Fruit fly (Drosophila melanogaster) whole organism, embryonic: ENCODE data around the gene ct.

ENCODE experiments used
- B-H1 ChIP-seq: fragments of 200-800 bp; sonication (Bioruptor generic); IDR thresholded peaks from 3 replicates; pipeline ENCODE4 v1.3.6; 2022; ENCODE audit warnings: missing biosample characterization, missing genetic modification characterization
- CG10543 ChIP-seq: fragments of 200-800 bp; sonication (Bioruptor generic); optimal IDR thresholded peaks from 3 replicates; lab custom pipeline; 2017; ENCODE audit warnings: missing biosample characterization, mild to moderate bottlenecking, missing genetic modification characterization, moderate library complexity
- CG10959 ChIP-seq: fragments of 200-800 bp; sonication (Bioruptor generic); IDR thresholded peaks from 2 replicates; pipeline ENCODE4 v1.3.6; 2022; ENCODE audit warnings: missing biosample characterization, missing genetic modification characterization
- CG11695 ChIP-seq: fragments of 200-800 bp; sonication (Bioruptor generic); IDR thresholded peaks from 3 replicates; pipeline ENCODE4 v1.3.6; 2022; ENCODE audit warnings: missing biosample characterization, missing genetic modification characterization
- CG11723 ChIP-seq: fragments of 200-800 bp; sonication (Bioruptor generic); optimal IDR thresholded peaks from 2 replicates; lab custom pipeline; 2017; ENCODE audit warnings: missing biosample characterization, mild to moderate bottlenecking, missing genetic modification characterization
- CG12155 ChIP-seq: fragments of 200-800 bp; sonication (Bioruptor generic); optimal IDR thresholded peaks from 3 replicates; lab custom pipeline; 2016; ENCODE audit warnings: missing biosample characterization, missing genetic modification characterization
- CG14050 ChIP-seq: fragments of 200-800 bp; sonication (Bioruptor generic); IDR thresholded peaks from 3 replicates; pipeline ENCODE4 v1.3.6; 2022; ENCODE audit warnings: missing biosample characterization, missing genetic modification characterization
- CG18476 ChIP-seq: fragments of 200-800 bp; sonication (Bioruptor generic); optimal IDR thresholded peaks from 2 replicates; lab custom pipeline; 2016; ENCODE audit warnings: missing biosample characterization, mild to moderate bottlenecking, missing genetic modification characterization
- CG18599 ChIP-seq: fragments of 200-800 bp; sonication (Bioruptor generic); optimal IDR thresholded peaks from 3 replicates; lab custom pipeline; 2017; ENCODE audit warnings: missing biosample characterization, missing genetic modification characterization, mild to moderate bottlenecking, moderate library complexity, missing genetic modification reagents
- CG4360 ChIP-seq: fragments of 200-800 bp; sonication (Bioruptor generic); IDR thresholded peaks from 2 replicates; pipeline ENCODE4 v1.3.6; 2022; ENCODE audit warnings: missing biosample characterization, missing genetic modification characterization
- CG4404 ChIP-seq: fragments of 200-800 bp; sonication (Bioruptor generic); IDR thresholded peaks from 2 replicates; pipeline ENCODE4 v1.3.6; 2022; ENCODE audit warnings: missing biosample characterization, missing genetic modification characterization
- CG4854 ChIP-seq: fragments of 200-800 bp; sonication (Bioruptor generic); optimal IDR thresholded peaks from 2 replicates; lab custom pipeline; 2016; ENCODE audit warnings: missing biosample characterization, missing genetic modification characterization, inconsistent platforms
- CG6175 ChIP-seq: fragments of 200-800 bp; sonication (Bioruptor generic); IDR thresholded peaks from 3 replicates; pipeline ENCODE4 v1.3.6; 2022; ENCODE audit warnings: missing biosample characterization, missing genetic modification characterization
- CG7372 ChIP-seq: fragments of 200-800 bp; sonication (Bioruptor generic); IDR thresholded peaks from 2 replicates; pipeline ENCODE4 v1.3.6; 2022; ENCODE audit warnings: missing biosample characterization, missing genetic modification characterization
- CG8388 ChIP-seq: fragments of 200-800 bp; sonication (Bioruptor generic); optimal IDR thresholded peaks from 2 replicates; lab custom pipeline; 2019; ENCODE audit warnings: missing biosample characterization, mild to moderate bottlenecking, missing genetic modification characterization, moderate library complexity
- CG9797 ChIP-seq: fragments of 200-800 bp; sonication (Bioruptor generic); optimal IDR thresholded peaks from 3 replicates; lab custom pipeline; 2018; ENCODE audit warnings: missing biosample characterization, mild to moderate bottlenecking, missing genetic modification characterization
- CTCF ChIP-seq: fragments of 200-800 bp; sonication (Bioruptor generic); optimal IDR thresholded peaks from 2 replicates; lab custom pipeline; 2017; ENCODE audit warnings: missing biosample characterization, mild to moderate bottlenecking, missing genetic modification characterization, moderate library complexity
- ERR ChIP-seq: fragments of 200-800 bp; sonication (Bioruptor generic); optimal IDR thresholded peaks from 2 replicates; lab custom pipeline; 2016; ENCODE audit warnings: missing biosample characterization, missing genetic modification characterization
- NFAT ChIP-seq: fragments of 200-800 bp; sonication (Bioruptor generic); IDR thresholded peaks from 2 replicates; pipeline ENCODE4 v1.3.6; 2022; ENCODE audit warnings: missing biosample characterization, missing genetic modification characterization
- NK7.1 ChIP-seq: fragments of 200-800 bp; sonication (Bioruptor generic); optimal IDR thresholded peaks from 3 replicates; lab custom pipeline; 2016; ENCODE audit warnings: missing biosample characterization, missing genetic modification characterization
- Spps ChIP-seq: fragments of 200-800 bp; sonication (Bioruptor generic); optimal IDR thresholded peaks from 2 replicates; lab custom pipeline; 2018; ENCODE audit warnings: missing biosample characterization, mild to moderate bottlenecking, missing genetic modification characterization
- Sry-δ ChIP-seq: fragments of 200-800 bp; sonication (Bioruptor generic); optimal IDR thresholded peaks from 2 replicates; lab custom pipeline; 2016; ENCODE audit warnings: missing biosample characterization, missing genetic modification characterization
- abd-A ChIP-seq: fragments of 200-800 bp; sonication (Bioruptor generic); optimal IDR thresholded peaks from 3 replicates; lab custom pipeline; 2019; ENCODE audit warnings: missing biosample characterization, mild to moderate bottlenecking, missing genetic modification characterization, moderate library complexity
- amos ChIP-seq: fragments of 200-800 bp; sonication (Bioruptor generic); IDR thresholded peaks from 2 replicates; pipeline ENCODE4 v1.3.6; 2022; ENCODE audit warnings: missing biosample characterization, missing genetic modification characterization; ENCODE audit not compliant: partially characterized antibody
- ap ChIP-seq: fragments of 200-800 bp; sonication (Bioruptor generic); IDR thresholded peaks from 2 replicates; pipeline ENCODE4 v1.3.6; 2022; ENCODE audit warnings: missing biosample characterization, missing genetic modification characterization
- bbx ChIP-seq: fragments of 200-800 bp; sonication (Bioruptor generic); IDR thresholded peaks from 2 replicates; pipeline ENCODE4 v1.3.6; 2022; ENCODE audit warnings: missing biosample characterization, missing genetic modification characterization; ENCODE audit not compliant: partially characterized antibody
- bigmax ChIP-seq: fragments of 200-800 bp; sonication (Bioruptor generic); optimal IDR thresholded peaks from 2 replicates; lab custom pipeline; 2018; ENCODE audit warnings: missing biosample characterization, mild to moderate bottlenecking, missing genetic modification characterization
- bsh ChIP-seq, 2 experiments: fragments of 200-800 bp; sonication (Bioruptor generic); optimal IDR thresholded peaks; 2 replicates each; lab custom pipeline; 2017 to 2018; ENCODE audit warnings: mild to moderate bottlenecking in 2 of 2, missing biosample characterization in 2 of 2, missing genetic modification characterization in 2 of 2, moderate library complexity in 1 of 2
- chif ChIP-seq, 2 experiments: fragments of 200-800 bp; sonication (Bioruptor generic); optimal IDR thresholded peaks; 3 replicates each; lab custom pipeline; 2016; ENCODE audit warnings: missing biosample characterization in 2 of 2, missing genetic modification characterization in 2 of 2
- crc ChIP-seq: fragments of 200-800 bp; sonication (Bioruptor generic); optimal IDR thresholded peaks from 2 replicates; lab custom pipeline; 2016; ENCODE audit warnings: missing biosample characterization, missing genetic modification characterization
- crol ChIP-seq: fragments of 200-800 bp; sonication (Bioruptor generic); IDR thresholded peaks from 2 replicates; pipeline ENCODE4 v1.3.6; 2022; ENCODE audit warnings: missing biosample characterization, missing genetic modification characterization
- dati ChIP-seq: fragments of 200-800 bp; sonication (Bioruptor generic); IDR thresholded peaks from 2 replicates; pipeline ENCODE4 v1.3.6; 2022; ENCODE audit warnings: missing biosample characterization, missing genetic modification characterization
- esg ChIP-seq: fragments of 200-800 bp; sonication (Bioruptor generic); conservative IDR thresholded peaks from 2 replicates; pipeline ENCODE4 v1.3.6; 2022; ENCODE audit warnings: missing biosample characterization, missing genetic modification characterization
- gce ChIP-seq: fragments of 200-800 bp; sonication (Bioruptor generic); IDR thresholded peaks from 3 replicates; pipeline ENCODE4 v1.3.6; 2022; ENCODE audit warnings: missing biosample characterization, missing genetic modification characterization
- grn ChIP-seq: fragments of 200-800 bp; sonication (Bioruptor generic); optimal IDR thresholded peaks from 3 replicates; lab custom pipeline; 2017; ENCODE audit warnings: missing biosample characterization, missing genetic modification characterization
- ind ChIP-seq: fragments of 200-800 bp; sonication (Bioruptor generic); optimal IDR thresholded peaks from 3 replicates; lab custom pipeline; 2016; ENCODE audit warnings: missing biosample characterization, missing genetic modification characterization
- mirr ChIP-seq: fragments of 200-800 bp; sonication (Bioruptor generic); optimal IDR thresholded peaks from 3 replicates; lab custom pipeline; 2018; ENCODE audit warnings: missing biosample characterization, mild to moderate bottlenecking, missing genetic modification characterization
- nom ChIP-seq: fragments of 200-800 bp; sonication (Bioruptor generic); optimal IDR thresholded peaks from 2 replicates; lab custom pipeline; 2017; ENCODE audit warnings: missing biosample characterization, missing genetic modification characterization, mild to moderate bottlenecking, moderate library complexity, missing genetic modification reagents
- pan ChIP-seq, 4 experiments: fragments of >200 bp in 3 of 4; fragments of 200-800 bp in 1 of 4; sonication (Bioruptor generic) in 1 of 4; optimal IDR thresholded peaks in 3 of 4; IDR thresholded peaks in 1 of 4; 2 replicates each; pipeline versions ENCODE4 v1.3.6 to Lab custom; 2017 to 2022; ENCODE audit warnings: missing biosample characterization in 2 of 4, missing genetic modification characterization in 2 of 4, mixed read lengths in 1 of 4
- rib ChIP-seq: fragments of 200-800 bp; sonication (Bioruptor generic); IDR thresholded peaks from 2 replicates; pipeline ENCODE4 v1.3.6; 2022; ENCODE audit warnings: missing biosample characterization, missing genetic modification characterization
- scrt ChIP-seq: fragments of 200-800 bp; sonication (Bioruptor generic); optimal IDR thresholded peaks from 2 replicates; lab custom pipeline; 2018; ENCODE audit warnings: missing biosample characterization, mild to moderate bottlenecking, missing genetic modification characterization, moderate library complexity
- sim ChIP-seq: fragments of 200-800 bp; sonication (Bioruptor generic); IDR thresholded peaks from 2 replicates; pipeline ENCODE4 v1.3.6; 2022; ENCODE audit warnings: missing biosample characterization, missing genetic modification characterization
- slbo ChIP-seq: fragments of 200-800 bp; sonication (Bioruptor generic); IDR thresholded peaks from 2 replicates; pipeline ENCODE4 v1.3.6; 2022; ENCODE audit warnings: missing biosample characterization, missing genetic modification characterization
- tna ChIP-seq: fragments of 200-800 bp; sonication (Bioruptor generic); IDR thresholded peaks from 2 replicates; pipeline ENCODE4 v1.3.6; 2022; ENCODE audit warnings: missing biosample characterization, missing genetic modification characterization; ENCODE audit not compliant: partially characterized antibody
- zfh1 ChIP-seq: fragments of 200-800 bp; sonication (Bioruptor generic); IDR thresholded peaks from 3 replicates; pipeline ENCODE4 v1.3.6; 2022; ENCODE audit warnings: missing biosample characterization, missing genetic modification characterization

ct gene

dm6 chrX:7657429-7657828 lies 49.2 kb downstream of the ct start (continued):
- TF ChIP-seq grn (no peak), CG11695 (GFP tag; lab: Robert Waterston, UW) (no peak), NK7.1 (GFP tag; lab: Kevin White, UChicago) (no peak), gce (no peak), sim (GFP tag; lab: Robert Waterston, UW) (no peak), pan (optimal IDR thresholded peaks at IDR 0.05; lab: Kevin White, UChicago) (no peak), pan (GFP tag; optimal IDR thresholded peaks at IDR 0.05 in 1 of 2, IDR thresholded peaks at IDR 0.05 in 1 of 2) (no peak), tna (GFP tag; lab: Robert Waterston, UW) (no peak), CTCF (GFP tag; lab: Kevin White, UChicago) (no peak), CG14050 (GFP tag; lab: Robert Waterston, UW) (no peak), slbo (0 out of 2 replicates have a peak, but pooled peaks have one; percentile 17), CG8388 (GFP tag; lab: Kevin White, UChicago) (no peak)

DNA sequence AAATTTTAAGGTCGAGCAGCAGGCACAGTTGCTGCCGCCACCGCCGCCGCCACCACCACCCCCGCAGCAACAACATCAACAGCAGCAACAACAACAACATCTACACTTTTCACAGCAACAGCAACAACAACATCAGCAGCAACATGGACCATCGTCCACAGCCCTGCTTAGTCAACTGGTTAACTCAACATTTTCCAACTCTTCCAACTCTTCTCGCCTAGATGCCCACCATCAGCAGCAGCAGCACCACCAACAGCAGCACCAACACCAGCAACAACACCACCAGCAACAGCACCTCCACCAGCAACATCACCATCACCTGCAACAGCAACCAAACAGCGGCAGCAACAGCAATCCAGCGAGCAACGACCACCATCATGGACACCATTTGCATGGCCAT lies 54.2 kb downstream of the ct start:
- TF ChIP-seq abd-A (tag; lab: Kevin White, UChicago) (no peak), CG4360 (0 out of 2 replicates have a peak, but pooled peaks have one; percentile 38)

dm6 chrX:7663910-7664309 lies 55.7 kb downstream of the ct start:
- TF ChIP-seq CG18476 (GFP tag; lab: Kevin White, UChicago) (no peak), crc (GFP tag; lab: Kevin White, UChicago) (no peak), amos (GFP tag; lab: Robert Waterston, UW) (no peak), dati (GFP tag; lab: Robert Waterston, UW) (no peak), crol (peak; percentile 56; the same call in 1 of the 2 replicates)

- TF ChIP-seq Spps (tag; lab: Kevin White, UChicago) (no peak), scrt (GFP tag; lab: Kevin White, UChicago) (no peak), CG12155 (GFP tag; lab: Kevin White, UChicago) (peak; percentile 2), CG6175 (GFP tag; lab: Robert Waterston, UW) (no peak; the same call in 2 of the 3 replicates), CG4854 (no peak), bigmax (no peak), ap (GFP tag; lab: Robert Waterston, UW) (no peak), zfh1 (GFP tag; lab: Robert Waterston, UW) (peak; percentile 37; the same call in 1 of the 3 replicates), bbx (GFP tag; lab: Robert Waterston, UW) (no peak), rib (no peak), CG9797 (GFP tag; lab: Kevin White, UChicago) (no peak), slbo (peak; percentile 63), CG10543 (GFP tag; lab: Kevin White, UChicago) (peak; percentile 14), nom (GFP tag; lab: Kevin White, UChicago) (no peak), CG18599 (peak; percentile 34), B-H1 (no peak), CG10959 (GFP tag; lab: Robert Waterston, UW) (no peak), esg (GFP tag; lab: Robert Waterston, UW) (0 out of 2 replicates have a peak, but pooled peaks have one; percentile 16), ind (GFP tag; lab: Kevin White, UChicago) (peak; percentile 25), chif (GFP tag; optimal IDR thresholded peaks at IDR 0.05; lab: Kevin White, UChicago) (no peak), Sry-δ (GFP tag; lab: Kevin White, UChicago) (peak; percentile 11), sim (GFP tag; lab: Robert Waterston, UW) (no peak), mirr (GFP tag; lab: Kevin White, UChicago) (peak; percentile 11), CG7372 (GFP tag; lab: Robert Waterston, UW) (0 out of 2 replicates have a peak, but pooled peaks have one; percentile 24), NFAT (GFP tag; lab: Robert Waterston, UW) (peak; percentile 28; the same call in 1 of the 2 replicates), CG11723 (GFP tag; lab: Kevin White, UChicago) (no peak), CG8388 (GFP tag; lab: Kevin White, UChicago) (no peak), ERR (GFP tag; lab: Kevin White, UChicago) (no peak), bsh (GFP tag; optimal IDR thresholded peaks at IDR 0.05; lab: Kevin White, UChicago) (peak in 1 of 2 experiments; percentile 23), CG4404 (GFP tag; lab: Robert Waterston, UW) (0 out of 2 replicates have a peak, but pooled peaks have one; percentile 24)
Measured at dm6 chrX:7666613-7667202, 58.5 kb downstream of the ct start.
